Fruit fly (Drosophila melanogaster) S2 (cell line): ENCODE results near the gene CG17163.

Source experiments
- CG8478 ChIP-seq: fragments of >200 bp; optimal IDR thresholded peaks from 2 replicates; lab custom pipeline; 2018
- CTCF ChIP-seq, 2 experiments: fragments of >200 bp; optimal IDR thresholded peaks; 2 replicates each; lab custom pipeline; 2018

dm6 chrX:23091811-23092210 is 9.3 kb upstream of the CG17163 start:
- no peak for TF ChIP-seq CTCF (optimal IDR thresholded peaks at IDR 0.05; lab: Kevin White, UChicago)
- TF ChIP-seq CG8478 (lab: Kevin White, UChicago) = no peak
